Fruit fly (Drosophila melanogaster) whole organism: ENCODE measurements around the gene Toll-4.

Experiments
- CG8478 ChIP-seq: fragments of >200 bp; optimal IDR thresholded peaks from 2 replicates; lab custom pipeline; 2018; ENCODE audit warnings: inconsistent platforms
- Dll ChIP-seq: fragments of >200 bp; optimal IDR thresholded peaks from 2 replicates; lab custom pipeline; 2017
- EcR ChIP-seq, 2 experiments: fragments of >200 bp; optimal IDR thresholded peaks; 2 replicates each; lab custom pipeline; 2017; ENCODE audit warnings: missing biosample characterization in 2 of 2, missing genetic modification characterization in 2 of 2, missing genetic modification reagents in 2 of 2
- pan ChIP-seq: fragments of >200 bp; optimal IDR thresholded peaks from 2 replicates; lab custom pipeline; 2017
- psq ChIP-seq: fragments of >200 bp; optimal IDR thresholded peaks from 2 replicates; lab custom pipeline; 2017
- usp ChIP-seq: fragments of >200 bp; optimal IDR thresholded peaks from 2 replicates; lab custom pipeline; 2017; ENCODE audit warnings: missing biosample characterization, missing genetic modification characterization, mixed read lengths

Gene Toll-4

DNA sequence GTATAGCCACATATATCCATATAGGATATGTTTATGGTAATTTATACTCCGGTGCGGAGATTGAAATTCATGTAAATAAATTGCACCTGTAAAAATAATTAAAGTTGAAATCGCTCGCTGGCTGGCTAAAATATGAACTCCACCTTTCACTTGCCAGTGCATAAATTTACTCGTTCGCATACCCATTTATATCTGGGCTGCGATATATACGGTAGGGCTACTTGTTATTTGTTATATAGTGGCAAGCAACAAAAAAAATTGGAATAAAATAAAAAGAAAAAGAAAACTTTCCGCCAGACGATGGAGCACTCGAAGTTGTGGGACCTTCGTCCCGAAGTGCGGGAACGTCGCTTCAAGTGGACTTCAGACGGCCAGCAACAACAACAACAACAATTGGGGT, at the start of gene Toll-4:
Gene Toll-4 (plus strand): TSS at position 301 of the 400 bp plus-strand sequence.
- TF ChIP-seq pan (lab: Kevin White, UChicago) (no peak), Dll (lab: Kevin White, UChicago) (no peak), psq (lab: Kevin White, UChicago) (no peak), usp (no peak), EcR (GFP tag; optimal IDR thresholded peaks at IDR 0.05; lab: Kevin White, UChicago) (no peak), CG8478 (lab: Kevin White, UChicago) (no peak)

- TF ChIP-seq Dll (lab: Kevin White, UChicago) (no peak), usp (no peak), CG8478 (lab: Kevin White, UChicago) (no peak), EcR (GFP tag; optimal IDR thresholded peaks at IDR 0.05; lab: Kevin White, UChicago) (no peak), psq (lab: Kevin White, UChicago) (no peak), pan (lab: Kevin White, UChicago) (no peak)
These were observed 16.8 kb upstream of the Toll-4 start for dm6 chr2L:9067124-9067523.

DNA sequence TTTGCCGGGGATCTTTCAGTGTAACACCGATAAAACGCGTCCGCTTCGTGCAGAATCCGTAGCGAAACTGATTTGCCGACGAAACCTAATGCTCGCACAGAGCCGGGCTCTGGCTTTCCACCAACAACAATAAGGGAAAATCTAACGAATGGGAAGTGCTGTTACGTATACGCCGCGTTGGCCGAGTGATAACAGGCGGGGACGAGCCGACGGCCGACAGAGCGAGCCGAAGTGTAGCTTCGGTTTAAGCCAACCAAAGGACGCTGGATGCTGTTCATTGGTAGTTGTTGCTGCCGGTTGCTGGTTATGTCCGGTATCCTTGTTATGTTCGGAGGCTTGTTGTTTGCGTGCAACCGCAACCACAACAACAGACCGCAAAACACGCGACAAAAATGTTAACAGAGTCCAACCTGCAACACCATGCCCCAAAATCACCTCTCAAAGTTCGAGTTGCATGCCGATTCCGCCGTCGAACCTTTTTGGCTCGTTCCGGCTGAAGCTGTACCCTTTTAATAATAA, 12.8 kb upstream of the Toll-4 start, which contains the start of gene DIP-zeta:
Gene DIP-zeta (minus strand): TSS at position 71 of the 519 bp plus-strand sequence.
- no peak for TF ChIP-seq Dll (lab: Kevin White, UChicago)
- TF ChIP-seq pan (lab: Kevin White, UChicago) = no peak
- TF ChIP-seq psq (lab: Kevin White, UChicago) = no peak
- no peak for TF ChIP-seq usp
- no peak for TF ChIP-seq EcR (GFP tag; optimal IDR thresholded peaks at IDR 0.05; lab: Kevin White, UChicago)
- TF ChIP-seq CG8478 (lab: Kevin White, UChicago) = no peak

dm6 chr2L:9076821-9077220, 7.1 kb upstream of the Toll-4 start, which contains the start of gene CG12439:
CG12439 (plus strand) TSS chr2L:9077121.
- no peak for TF ChIP-seq usp
- TF ChIP-seq Dll (lab: Kevin White, UChicago) = no peak
- no peak for TF ChIP-seq pan (lab: Kevin White, UChicago)
- no peak for TF ChIP-seq EcR (GFP tag; optimal IDR thresholded peaks at IDR 0.05; lab: Kevin White, UChicago)
- TF ChIP-seq psq (lab: Kevin White, UChicago) = no peak
- no peak for TF ChIP-seq CG8478 (lab: Kevin White, UChicago)

dm6 chr2L:9082750-9083149, 1.2 kb upstream of the Toll-4 start:
- no peak for TF ChIP-seq pan (lab: Kevin White, UChicago)
- TF ChIP-seq usp = no peak
- no peak for TF ChIP-seq CG8478 (lab: Kevin White, UChicago)
- TF ChIP-seq Dll (lab: Kevin White, UChicago) = no peak
- no peak for TF ChIP-seq EcR (GFP tag; optimal IDR thresholded peaks at IDR 0.05; lab: Kevin White, UChicago)

- TF ChIP-seq EcR (GFP tag; optimal IDR thresholded peaks at IDR 0.05; lab: Kevin White, UChicago) (no peak), psq (lab: Kevin White, UChicago) (no peak), pan (lab: Kevin White, UChicago) (no peak), Dll (lab: Kevin White, UChicago) (no peak), CG8478 (lab: Kevin White, UChicago) (no peak), usp (no peak)
These were observed 5.7 kb downstream of the Toll-4 start for dm6 chr2L:9089543-9090088.

DNA sequence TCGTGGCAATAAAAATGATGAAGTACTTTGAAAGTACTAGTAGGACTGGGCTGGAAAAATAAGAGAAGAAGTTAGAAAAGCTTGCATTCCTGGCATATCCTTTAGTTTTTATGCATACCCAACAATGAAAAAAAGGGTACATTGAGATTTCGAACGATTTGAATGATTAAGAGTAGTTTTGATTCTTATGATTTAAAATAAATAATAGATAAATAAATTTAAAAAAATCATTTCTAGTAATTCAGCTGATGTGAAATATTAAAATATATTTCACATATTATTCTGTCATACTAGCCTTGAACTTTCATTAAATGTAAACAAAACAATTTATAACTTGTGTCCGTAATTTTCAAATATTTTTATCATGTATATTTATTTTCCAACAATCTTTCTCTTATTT, 13.4 kb downstream of the Toll-4 start, which contains the start of gene CG31609:
Gene CG31609 (plus strand): TSS at position 301 of the 400 bp plus-strand sequence.
- TF ChIP-seq usp (no peak), pan (lab: Kevin White, UChicago) (no peak), psq (lab: Kevin White, UChicago) (no peak), EcR (GFP tag; optimal IDR thresholded peaks at IDR 0.05; lab: Kevin White, UChicago) (no peak), CG8478 (lab: Kevin White, UChicago) (no peak), Dll (lab: Kevin White, UChicago) (no peak)

DNA sequence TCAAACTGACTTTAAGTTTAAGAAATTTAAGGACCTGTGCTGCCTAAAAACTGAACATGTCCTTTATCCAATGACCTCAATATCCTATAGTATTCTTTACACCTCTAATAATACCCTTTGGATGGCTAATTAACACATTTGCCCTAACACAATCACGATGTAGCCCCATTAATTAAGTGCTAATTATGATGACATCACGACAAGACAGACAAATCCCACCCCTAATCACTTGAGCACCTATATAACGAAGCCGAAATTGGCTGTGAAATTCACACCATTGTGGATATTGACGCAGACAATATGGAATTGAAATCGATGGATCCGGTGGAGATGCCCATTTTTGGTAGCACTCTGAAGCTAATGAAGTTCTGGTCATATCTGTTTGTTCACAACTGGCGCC, 27.6 kb downstream of the Toll-4 start, which contains the start of gene Or30a:
Gene Or30a (plus strand): TSS at position 301 of the 400 bp plus-strand sequence.
- TF ChIP-seq pan (lab: Kevin White, UChicago) = no peak
- TF ChIP-seq psq (lab: Kevin White, UChicago) = no peak
- TF ChIP-seq usp = no peak
- no peak for TF ChIP-seq CG8478 (lab: Kevin White, UChicago)
- TF ChIP-seq EcR (GFP tag; optimal IDR thresholded peaks at IDR 0.05; lab: Kevin White, UChicago) = no peak
- no peak for TF ChIP-seq Dll (lab: Kevin White, UChicago)

- TF ChIP-seq EcR (GFP tag; optimal IDR thresholded peaks at IDR 0.05; lab: Kevin White, UChicago) (no peak), CG8478 (lab: Kevin White, UChicago) (no peak), psq (lab: Kevin White, UChicago) (no peak), Dll (lab: Kevin White, UChicago) (no peak), pan (lab: Kevin White, UChicago) (no peak), usp (no peak)
These were observed 36.8 kb downstream of the Toll-4 start for dm6 chr2L:9120475-9121309.

DNA sequence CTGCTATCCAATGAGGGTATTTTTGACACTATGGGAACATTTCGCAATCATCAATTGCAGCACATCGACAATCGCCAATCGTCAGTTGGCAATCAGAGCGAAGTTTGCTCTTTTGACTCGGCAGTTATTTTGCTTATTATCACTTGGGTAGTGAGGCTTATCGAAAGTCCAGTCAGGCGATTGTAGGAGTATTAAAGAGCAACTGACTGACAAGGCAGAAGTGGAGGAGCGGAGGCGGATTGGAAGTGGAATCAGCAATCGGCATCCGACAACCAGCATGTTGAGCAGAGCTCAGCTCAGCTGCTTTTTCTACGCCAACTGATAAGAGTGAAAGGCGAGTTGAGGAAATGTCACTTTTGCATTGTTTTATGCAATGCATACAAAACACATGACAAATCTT, 38.5 kb downstream of the Toll-4 start:
- no peak for TF ChIP-seq psq (lab: Kevin White, UChicago)
- no peak for TF ChIP-seq Dll (lab: Kevin White, UChicago)
- TF ChIP-seq CG8478 (lab: Kevin White, UChicago) = no peak
- TF ChIP-seq usp = no peak
- no peak for TF ChIP-seq pan (lab: Kevin White, UChicago)
- no peak for TF ChIP-seq EcR (GFP tag; optimal IDR thresholded peaks at IDR 0.05; lab: Kevin White, UChicago)

dm6 chr2L:9123707-9124106, 39.8 kb downstream of the Toll-4 start:
- no peak for TF ChIP-seq psq (lab: Kevin White, UChicago)
- no peak for TF ChIP-seq EcR (GFP tag; optimal IDR thresholded peaks at IDR 0.05; lab: Kevin White, UChicago)
- TF ChIP-seq CG8478 (lab: Kevin White, UChicago) = no peak
- TF ChIP-seq pan (lab: Kevin White, UChicago) = no peak
- TF ChIP-seq usp = no peak
- no peak for TF ChIP-seq Dll (lab: Kevin White, UChicago)
